Worm (Caenorhabditis elegans) whole organism, L3 larva: ENCODE results near the gene del-1.

Experiments used
- ZK546.5 ChIP-seq: sonication (generic microtip); optimal IDR thresholded peaks from 2 replicates; lab custom pipeline; 2017; ENCODE audit warnings: missing biosample characterization, missing genetic modification characterization
- lin-39 ChIP-seq: fragments of 150-350 bp; optimal IDR thresholded peaks from 2 replicates; lab custom pipeline; 2018; ENCODE audit warnings: missing biosample characterization, missing genetic modification reagents, missing genetic modification characterization
- nfya-1 ChIP-seq: sonication (generic microtip); optimal IDR thresholded peaks from 2 replicates; lab custom pipeline; 2017; ENCODE audit warnings: missing genetic modification characterization, mild to moderate bottlenecking, missing compliant biosample characterization, antibody characterized with exemption, moderate library complexity; ENCODE audit not compliant: insufficient read depth
- pqm-1 ChIP-seq: fragments of 150-350 bp; optimal IDR thresholded peaks from 2 replicates; lab custom pipeline; 2017; ENCODE audit warnings: missing biosample characterization, missing genetic modification characterization, inconsistent platforms
- snpc-4 ChIP-seq: fragments of 150-350 bp; optimal IDR thresholded peaks from 2 replicates; lab custom pipeline; 2014; ENCODE audit warnings: missing biosample characterization, missing genetic modification characterization
- unc-62 ChIP-seq: fragments of 150-350 bp; sonication (generic microtip); optimal IDR thresholded peaks from 4 replicates; lab custom pipeline; 2014; ENCODE audit warnings: missing biosample characterization, missing genetic modification reagents, missing genetic modification characterization

DNA sequence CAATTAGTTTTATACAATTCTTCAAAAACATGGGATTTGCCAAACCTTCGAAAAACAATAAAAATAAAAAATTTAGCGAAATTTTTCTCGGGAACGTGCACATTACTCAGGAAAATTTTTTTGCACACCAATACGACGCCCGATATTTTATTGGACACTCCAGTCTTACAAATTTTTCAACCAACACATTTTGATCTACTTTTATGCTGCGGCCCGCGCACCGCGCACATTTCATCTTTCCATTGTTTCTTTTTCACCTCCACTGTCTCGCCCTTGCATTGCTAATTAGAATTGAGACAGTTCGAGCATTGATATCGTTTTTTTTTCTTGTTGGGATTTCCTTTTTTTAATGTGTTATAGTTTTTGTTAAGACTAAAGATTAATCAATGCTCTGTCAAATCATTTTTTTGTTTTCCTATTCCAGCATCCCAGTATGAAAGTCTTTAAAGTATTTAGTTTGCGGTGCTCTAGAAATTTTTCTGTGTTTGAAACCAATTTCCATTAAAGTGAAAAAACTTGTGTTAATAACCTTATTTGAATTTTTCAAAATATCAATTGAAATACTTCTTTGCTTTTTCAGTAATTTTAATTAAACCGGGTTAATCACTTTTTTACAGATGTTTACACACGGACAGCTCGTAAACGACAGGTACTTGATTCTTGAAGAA, 20.3 kb upstream of the del-1 start, which contains the start of gene K04C1.5:
- TF ChIP-seq lin-39 (no peak), nfya-1 (tag; lab: Kevin White, UChicago) (no peak), unc-62 (GFP tag; lab: Kevin White, UChicago) (no peak), snpc-4 (tag; lab: Kevin White, UChicago) (no peak), pqm-1 (tag; lab: Kevin White, UChicago) (no peak), ZK546.5 (tag; lab: Kevin White, UChicago) (no peak)
